Fruit fly (Drosophila melanogaster) whole organism: ENCODE results near the gene CG13599.

ENCODE experiments used
- CG8478 ChIP-seq: fragments of >200 bp; optimal IDR thresholded peaks from 2 replicates; lab custom pipeline; 2018; ENCODE audit warnings: inconsistent platforms
- Dll ChIP-seq: fragments of >200 bp; optimal IDR thresholded peaks from 2 replicates; lab custom pipeline; 2017
- EcR ChIP-seq, 2 experiments: fragments of >200 bp; optimal IDR thresholded peaks; 2 replicates each; lab custom pipeline; 2017; ENCODE audit warnings: missing biosample characterization in 2 of 2, missing genetic modification characterization in 2 of 2, missing genetic modification reagents in 2 of 2
- pan ChIP-seq: fragments of >200 bp; optimal IDR thresholded peaks from 2 replicates; lab custom pipeline; 2017
- psq ChIP-seq: fragments of >200 bp; optimal IDR thresholded peaks from 2 replicates; lab custom pipeline; 2017
- usp ChIP-seq: fragments of >200 bp; optimal IDR thresholded peaks from 2 replicates; lab custom pipeline; 2017; ENCODE audit warnings: missing biosample characterization, missing genetic modification characterization, mixed read lengths

- TF ChIP-seq pan (lab: Kevin White, UChicago) (no peak), CG8478 (lab: Kevin White, UChicago) (no peak), Dll (lab: Kevin White, UChicago) (no peak), usp (GFP tag; lab: Kevin White, UChicago) (no peak), EcR (GFP tag; optimal IDR thresholded peaks at IDR 0.05; lab: Kevin White, UChicago) (no peak), psq (lab: Kevin White, UChicago) (no peak)
Measured at dm6 chr3R:23971208-23971607, 39.8 kb downstream of the CG13599 start.
